Worm (Caenorhabditis elegans): ENCODE measurements around the gene erh-2.

The erh-2 gene

ce11 chrIII:4587177-4587576, 5.9 kb upstream of the erh-2 start, which contains the start of the genes F35G12.7 and smc-4 (continued):
- TF ChIP-seq nhr-47 (tag; optimal IDR thresholded peaks at IDR 0.05): peak; percentile 72
- TF ChIP-seq nhr-71 (tag; optimal IDR thresholded peaks at IDR 0.05): peak; percentile 73
- peak; percentile 4 for TF ChIP-seq lin-13 (GFP tag; optimal IDR thresholded peaks at IDR 0.05)
- peak; percentile 58 for TF ChIP-seq tbx-2 (tag; optimal IDR thresholded peaks at IDR 0.05)
- TF ChIP-seq nhr-237 (tag; optimal IDR thresholded peaks at IDR 0.05): no peak

- peak; percentile 52 for TF ChIP-seq nhr-85 (tag)
- TF ChIP-seq hlh-17 (GFP tag; optimal IDR thresholded peaks at IDR 0.05; ENCODE audit: borderline replicate concordance): no peak
- no peak for TF ChIP-seq ets-5 (GFP tag; IDR thresholded peaks at IDR 0.05)
- TF ChIP-seq nhr-19 (GFP tag; conservative IDR thresholded peaks at IDR 0.05): no peak
- TF ChIP-seq blmp-1 (tag; optimal IDR thresholded peaks at IDR 0.05): no peak
Observed at ce11 chrIII:4594324-4594723, 1.3 kb downstream of the erh-2 start, which contains the start of gene apc-11. apc-11 (minus strand) TSS chrIII:4594424.

- TF ChIP-seq snpc-4 (tag; optimal IDR thresholded peaks at IDR 0.05) (no peak), pqm-1 (tag; optimal IDR thresholded peaks at IDR 0.05) (no peak), xbp-1 (tag; optimal IDR thresholded peaks at IDR 0.05) (no peak), lin-35 (GFP tag; optimal IDR thresholded peaks at IDR 0.05) (peak in 1 of 2 experiments; percentile 54), ces-1 (GFP tag; optimal IDR thresholded peaks at IDR 0.05) (no peak), nhr-77 (tag; optimal IDR thresholded peaks at IDR 0.05) (no peak), sup-37 (GFP tag; optimal IDR thresholded peaks at IDR 0.05) (no peak), egl-13 (tag; optimal IDR thresholded peaks at IDR 0.05) (no peak), sox-4 (tag; optimal IDR thresholded peaks at IDR 0.05) (no peak), ceh-63 (GFP tag; optimal IDR thresholded peaks at IDR 0.05) (no peak), ceh-82 (tag; optimal IDR thresholded peaks at IDR 0.05) (no peak), pag-3 (tag; optimal IDR thresholded peaks at IDR 0.05; ENCODE audit: borderline replicate concordance, insufficient read depth) (no peak), Y116A8C.19 (tag; optimal IDR thresholded peaks at IDR 0.05; ENCODE audit: borderline replicate concordance) (no peak), efl-1 (optimal IDR thresholded peaks at IDR 0.05) (peak; percentile 16 to 37), efl-1 (GFP tag; optimal IDR thresholded peaks at IDR 0.05 in 1 of 2) (peak; percentile 54 to 93), ets-5 (GFP tag; IDR thresholded peaks at IDR 0.05) (no peak), unc-30 (tag; optimal IDR thresholded peaks at IDR 0.05) (no peak), unc-98 (GFP tag; IDR thresholded peaks at IDR 0.05) (no peak), ceh-90 (tag; optimal IDR thresholded peaks at IDR 0.05) (no peak), lsy-2 (tag; optimal IDR thresholded peaks at IDR 0.05) (peak in 1 of 2 experiments; percentile 25), zag-1 (tag; optimal IDR thresholded peaks at IDR 0.05) (no peak), nhr-237 (tag; optimal IDR thresholded peaks at IDR 0.05) (no peak), dpl-1 (GFP tag; optimal IDR thresholded peaks at IDR 0.05) (peak; percentile 35 to 54 (median 42))
Observed at ce11 chrIII:4594762-4595523, 1.9 kb downstream of the erh-2 start.

ce11 chrIII:4595771-4596227, 2.8 kb downstream of the erh-2 start, which contains the start of gene asb-1:
asb-1 (minus strand) TSS chrIII:4595821.
- TF ChIP-seq pqm-1 (tag; optimal IDR thresholded peaks at IDR 0.05) (no peak), pax-3 (tag; optimal IDR thresholded peaks at IDR 0.05) (no peak), ets-5 (GFP tag; IDR thresholded peaks at IDR 0.05) (no peak), nhr-85 (tag) (peak; percentile 43)

- no peak for TF ChIP-seq Y116A8C.19 (tag; optimal IDR thresholded peaks at IDR 0.05; ENCODE audit: borderline replicate concordance)
- TF ChIP-seq lin-14 (GFP tag; optimal IDR thresholded peaks at IDR 0.05): peak; percentile 71
- TF ChIP-seq alr-1 (tag; optimal IDR thresholded peaks at IDR 0.05; ENCODE audit: borderline replicate concordance): no peak
- no peak for TF ChIP-seq swsn-7 (tag; optimal IDR thresholded peaks at IDR 0.05)
- no peak for TF ChIP-seq hlh-4 (tag; optimal IDR thresholded peaks at IDR 0.05)
- TF ChIP-seq rnt-1 (tag; optimal IDR thresholded peaks at IDR 0.05): peak; percentile 47
- no peak for TF ChIP-seq mef-2 (tag; optimal IDR thresholded peaks at IDR 0.05)
- TF ChIP-seq zag-1 (tag; optimal IDR thresholded peaks at IDR 0.05): no peak
- TF ChIP-seq nhr-76 (tag; optimal IDR thresholded peaks at IDR 0.05): no peak
- TF ChIP-seq nhr-47 (tag; optimal IDR thresholded peaks at IDR 0.05): no peak
- TF ChIP-seq nhr-11 (tag; optimal IDR thresholded peaks at IDR 0.05): no peak
- no peak for TF ChIP-seq zip-4 (GFP tag; optimal IDR thresholded peaks at IDR 0.05)
- TF ChIP-seq mep-1 (tag; optimal IDR thresholded peaks at IDR 0.05): no peak
- no peak for TF ChIP-seq elt-2 (tag; optimal IDR thresholded peaks at IDR 0.05)
- peak in 1 of 2 experiments; percentile 23 for TF ChIP-seq lsy-2 (tag; optimal IDR thresholded peaks at IDR 0.05)
- TF ChIP-seq egl-13 (tag; optimal IDR thresholded peaks at IDR 0.05): no peak
Observed at ce11 chrIII:4600139-4600762, 7.2 kb downstream of the erh-2 start, which contains the start of gene mab-21. mab-21 (plus strand) TSS chrIII:4600753.
